Fruit fly (Drosophila melanogaster): Measurements from ENCODE around the gene Rap1.

DNA sequence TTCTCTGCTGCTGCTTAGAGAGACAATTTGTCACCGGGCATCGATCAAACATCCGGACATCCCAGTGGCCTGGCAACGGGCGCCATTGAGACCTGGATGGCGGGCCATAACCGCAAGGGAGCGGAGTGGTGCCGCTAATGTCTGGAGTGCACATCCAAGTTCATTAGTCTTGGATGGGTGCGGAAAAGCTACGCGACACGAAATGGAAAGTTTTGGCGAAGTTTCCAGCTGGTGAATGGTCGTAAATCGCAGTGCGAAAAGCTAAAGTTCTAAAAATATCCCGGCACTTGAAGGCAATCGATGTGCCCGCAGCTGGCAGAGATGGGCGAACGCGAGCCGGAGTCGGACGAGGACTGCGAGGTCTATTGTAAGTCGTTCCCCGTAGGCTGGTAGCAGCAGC lies 7.7 kb upstream of the Rap1 start, which contains the start of gene CG13924:
- TF ChIP-seq CG1832 (GFP tag; optimal IDR thresholded peaks at IDR 0.05) (no peak), run (tag; optimal IDR thresholded peaks at IDR 0.05) (no peak), CG4404 (GFP tag; IDR thresholded peaks at IDR 0.05) (no peak), MESR4 (GFP tag; optimal IDR thresholded peaks at IDR 0.05) (no peak), CG18764 (GFP tag; optimal IDR thresholded peaks at IDR 0.05) (no peak), CG11247 (GFP tag; IDR thresholded peaks at IDR 0.05) (no peak), CG2875 (GFP tag; optimal IDR thresholded peaks at IDR 0.05) (no peak), sug (tag; optimal IDR thresholded peaks at IDR 0.05) (no peak), CG10321 (GFP tag; IDR thresholded peaks at IDR 0.05) (no peak), CG14667 (GFP tag; IDR thresholded peaks at IDR 0.05) (no peak)

All from whole organism, embryonic.